Worm (Caenorhabditis elegans): Measurements from ENCODE around the gene cogc-4.

cogc-4 gene

DNA sequence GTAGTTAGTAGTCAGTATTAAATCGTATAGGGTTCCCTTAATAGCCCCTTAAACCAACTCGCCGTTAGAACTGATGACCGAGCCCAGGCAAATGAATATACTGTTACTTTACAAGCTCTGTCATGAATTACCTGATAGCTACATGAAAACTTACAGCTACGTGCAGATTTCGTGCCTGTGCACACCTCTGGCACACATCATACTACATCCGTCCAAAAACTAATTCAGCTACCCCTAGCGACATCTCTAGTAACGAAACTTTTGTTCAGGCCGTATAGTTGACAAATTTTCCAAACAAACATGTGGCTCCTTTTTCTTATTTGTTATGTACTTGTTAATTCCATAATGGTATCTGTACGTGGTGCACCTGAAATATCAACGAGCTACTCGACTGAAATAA is 3.1 kb upstream of the cogc-4 start, which contains the start of gene F54D12.1:
TSS of gene F54D12.1 (plus strand) at position 301 of the 400 bp plus-strand sequence.
- TF ChIP-seq hlh-11 (tag; optimal IDR thresholded peaks at IDR 0.05) (no peak), tag-97 (GFP tag; IDR thresholded peaks at IDR 0.05) (no peak)

- TF ChIP-seq nhr-111 (GFP tag; optimal IDR thresholded peaks at IDR 0.05) (no peak), set-16 (GFP tag; IDR thresholded peaks at IDR 0.05) (no peak), hlh-30 (tag; optimal IDR thresholded peaks at IDR 0.05; ENCODE audit: insufficient read depth) (no peak), Y105C5A.15 (GFP tag; IDR thresholded peaks at IDR 0.05) (no peak)
Measured at ce11 chrII:1401474-1401873, 1.8 kb upstream of the cogc-4 start, which contains the start of gene Y51H7C.8. Gene Y51H7C.8 (plus strand): TSS chrII:1401774.

ce11 chrII:1402167-1402619 is 1.0 kb upstream of the cogc-4 start, which contains the start of gene Y51H7C.7:
Gene Y51H7C.7 (plus strand): TSS chrII:1402569.
- TF ChIP-seq rbr-2 (tag; optimal IDR thresholded peaks at IDR 0.05) (peak; percentile 51), nhr-237 (tag; optimal IDR thresholded peaks at IDR 0.05) (no peak), ceh-20 (GFP tag; IDR thresholded peaks at IDR 0.05) (no peak), Y48G9A.11 (GFP tag; IDR thresholded peaks at IDR 0.05) (peak; percentile 50; the same call in 1 of the 2 replicates), fos-1 (tag; optimal IDR thresholded peaks at IDR 0.05) (no peak), F37D6.2 (tag; optimal IDR thresholded peaks at IDR 0.05) (peak; percentile 44), arid-1 (GFP tag; conservative IDR thresholded peaks at IDR 0.05) (no peak), spr-1 (tag; optimal IDR thresholded peaks at IDR 0.05) (peak; percentile 39), zag-1 (tag; optimal IDR thresholded peaks at IDR 0.05) (no peak), jun-1 (tag; optimal IDR thresholded peaks at IDR 0.05) (no peak), dpl-1 (GFP tag; optimal IDR thresholded peaks at IDR 0.05) (peak; percentile 70), daf-19 (GFP tag; conservative IDR thresholded peaks at IDR 0.05) (no peak), ztf-11 (tag; optimal IDR thresholded peaks at IDR 0.05) (no peak), Y105C5A.15 (GFP tag; IDR thresholded peaks at IDR 0.05) (no peak), nhr-28 (tag; optimal IDR thresholded peaks at IDR 0.05) (peak; percentile 28), nhr-42 (GFP tag; IDR thresholded peaks at IDR 0.05) (no peak), dmd-6 (GFP tag; IDR thresholded peaks at IDR 0.05) (peak; percentile 27; the same call in 1 of the 2 replicates), D1046.2 (GFP tag; IDR thresholded peaks at IDR 0.05) (no peak), pha-4 (GFP tag; IDR thresholded peaks at IDR 0.05) (no peak), pha-4 (tag; optimal IDR thresholded peaks at IDR 0.05) (no peak), hlh-30 (tag; optimal IDR thresholded peaks at IDR 0.05; ENCODE audit: insufficient read depth) (no peak), F49E8.2 (tag; optimal IDR thresholded peaks at IDR 0.05; ENCODE audit: borderline replicate concordance) (peak; percentile 8), lin-13 (GFP tag; optimal IDR thresholded peaks at IDR 0.05) (no peak), attf-4 (tag; optimal IDR thresholded peaks at IDR 0.05) (no peak), nhr-102 (tag; optimal IDR thresholded peaks at IDR 0.05) (no peak), mes-2 (tag; optimal IDR thresholded peaks at IDR 0.05; ENCODE audit: poor library complexity, severe bottlenecking) (peak; percentile 84)

DNA sequence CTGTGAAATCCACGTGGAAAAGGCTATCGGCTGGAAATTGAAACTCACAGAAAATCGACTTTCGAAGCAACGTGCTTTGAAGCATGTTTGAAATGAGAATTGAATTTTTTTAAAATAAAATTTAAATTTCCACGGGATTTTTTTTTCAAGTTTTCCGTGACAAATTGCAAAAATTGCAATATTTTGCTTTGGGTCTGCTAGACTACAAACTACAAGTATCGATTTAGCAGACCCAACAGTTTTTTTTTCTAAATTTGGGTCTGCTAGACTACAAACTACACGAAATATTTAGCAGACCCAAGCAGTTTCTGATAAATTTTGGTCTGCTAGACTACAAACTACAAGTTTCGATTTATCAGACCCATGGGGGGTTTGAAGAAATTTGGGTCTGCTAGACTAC is 8.1 kb downstream of the cogc-4 start, which contains the start of gene Y51H7C.9:
TSS of gene Y51H7C.9 (minus strand) at position 101 of the 400 bp plus-strand sequence.
- TF ChIP-seq tra-1 (GFP tag; IDR thresholded peaks at IDR 0.05) (no peak), dmd-6 (GFP tag; IDR thresholded peaks at IDR 0.05) (no peak), aha-1 (tag) (peak; percentile 21), arid-1 (GFP tag; conservative IDR thresholded peaks at IDR 0.05) (no peak)

- TF ChIP-seq unc-62 (GFP tag; optimal IDR thresholded peaks at IDR 0.05 in 1 of 2) (peak in 1 of 2 experiments; percentile 29), unc-62 (tag; optimal IDR thresholded peaks at IDR 0.05) (no peak), ceh-28 (tag; optimal IDR thresholded peaks at IDR 0.05) (peak; percentile 95), nhr-102 (tag; optimal IDR thresholded peaks at IDR 0.05) (no peak), daf-19 (GFP tag; conservative IDR thresholded peaks at IDR 0.05) (no peak)
Measured at ce11 chrII:1412359-1412907, 9.2 kb downstream of the cogc-4 start, which contains the start of gene alkb-1. Gene alkb-1 (plus strand): TSS chrII:1412409.

Data from whole organism, L4 larva.